Fruit fly (Drosophila melanogaster) whole organism, embryonic: ENCODE measurements around the gene CG43332.

Experiments
- Antp ChIP-seq: fragments of 200-800 bp; sonication (Bioruptor generic); optimal IDR thresholded peaks from 3 replicates; lab custom pipeline; 2016; ENCODE audit warnings: missing biosample characterization, missing genetic modification characterization
- Awh ChIP-seq: fragments of 200-800 bp; sonication (Bioruptor generic); IDR thresholded peaks from 2 replicates; pipeline ENCODE4, ENCODE4 v1.3.6; 2022; ENCODE audit warnings: missing biosample characterization, missing genetic modification characterization
- BtbVII ChIP-seq: fragments of 200-800 bp; sonication (Bioruptor generic); optimal IDR thresholded peaks from 3 replicates; lab custom pipeline; 2017; ENCODE audit warnings: missing biosample characterization, mild to moderate bottlenecking, missing genetic modification characterization
- CG10147 ChIP-seq: fragments of 200-800 bp; sonication (Bioruptor generic); optimal IDR thresholded peaks from 2 replicates; lab custom pipeline; 2019; ENCODE audit warnings: missing biosample characterization, mild to moderate bottlenecking, missing genetic modification characterization, moderate library complexity
- CG10959 ChIP-seq: fragments of 200-800 bp; sonication (Bioruptor generic); IDR thresholded peaks from 2 replicates; pipeline ENCODE4 v1.3.6; 2022; ENCODE audit warnings: missing biosample characterization, missing genetic modification characterization
- CG11504 ChIP-seq: fragments of 200-800 bp; sonication (Bioruptor generic); optimal IDR thresholded peaks from 3 replicates; lab custom pipeline; 2019; ENCODE audit warnings: missing biosample characterization, mild to moderate bottlenecking, missing genetic modification characterization, moderate library complexity
- CG11695 ChIP-seq: fragments of 200-800 bp; sonication (Bioruptor generic); IDR thresholded peaks from 3 replicates; pipeline ENCODE4 v1.3.6; 2022; ENCODE audit warnings: missing biosample characterization, missing genetic modification characterization
- CG13287 ChIP-seq: fragments of 200-800 bp; sonication (Bioruptor generic); IDR thresholded peaks from 2 replicates; pipeline ENCODE4 v1.3.6; 2022; ENCODE audit warnings: missing biosample characterization, missing genetic modification characterization; ENCODE audit not compliant: partially characterized antibody
- CG13894 ChIP-seq: fragments of 200-800 bp; sonication (Bioruptor generic); optimal IDR thresholded peaks from 3 replicates; lab custom pipeline; 2018; ENCODE audit warnings: missing biosample characterization, mild to moderate bottlenecking, missing genetic modification characterization, moderate library complexity
- CG14050 ChIP-seq: fragments of 200-800 bp; sonication (Bioruptor generic); IDR thresholded peaks from 3 replicates; pipeline ENCODE4 v1.3.6; 2022; ENCODE audit warnings: missing biosample characterization, missing genetic modification characterization
- CG1792 ChIP-seq: fragments of 200-800 bp; sonication (Bioruptor generic); optimal IDR thresholded peaks from 2 replicates; lab custom pipeline; 2016; ENCODE audit warnings: missing biosample characterization, missing genetic modification characterization
- CG2678 ChIP-seq: fragments of 200-800 bp; sonication (Bioruptor generic); optimal IDR thresholded peaks from 3 replicates; lab custom pipeline; 2019; ENCODE audit warnings: missing biosample characterization, mild to moderate bottlenecking, missing genetic modification characterization, moderate library complexity
- CG4328 ChIP-seq: fragments of 200-800 bp; sonication (Bioruptor generic); optimal IDR thresholded peaks from 3 replicates; lab custom pipeline; 2017; ENCODE audit warnings: missing biosample characterization, missing genetic modification reagents, missing genetic modification characterization
- CG4360 ChIP-seq: fragments of 200-800 bp; sonication (Bioruptor generic); IDR thresholded peaks from 2 replicates; pipeline ENCODE4 v1.3.6; 2022; ENCODE audit warnings: missing biosample characterization, missing genetic modification characterization
- CG4820 ChIP-seq: fragments of 200-800 bp; sonication (Bioruptor generic); optimal IDR thresholded peaks from 3 replicates; lab custom pipeline; 2016; ENCODE audit warnings: missing biosample characterization, missing genetic modification characterization
- CG7839 ChIP-seq: fragments of 200-800 bp; sonication (Bioruptor generic); optimal IDR thresholded peaks from 3 replicates; lab custom pipeline; 2018; ENCODE audit warnings: missing biosample characterization, mild to moderate bottlenecking, missing genetic modification characterization, moderate library complexity
- CG8924 ChIP-seq: fragments of 200-800 bp; optimal IDR thresholded peaks from 3 replicates; lab custom pipeline; 2019; ENCODE audit warnings: missing biosample characterization, mild to moderate bottlenecking, missing genetic modification characterization, moderate library complexity
- CG9797 ChIP-seq: fragments of 200-800 bp; sonication (Bioruptor generic); optimal IDR thresholded peaks from 3 replicates; lab custom pipeline; 2018; ENCODE audit warnings: missing biosample characterization, mild to moderate bottlenecking, missing genetic modification characterization
- CG9932 ChIP-seq: fragments of 200-800 bp; sonication (Bioruptor generic); IDR thresholded peaks from 2 replicates; pipeline ENCODE4 v1.3.6; 2022; ENCODE audit warnings: missing biosample characterization, missing genetic modification characterization
- Chrac-16 ChIP-seq: fragments of 200-800 bp; sonication (Bioruptor generic); optimal IDR thresholded peaks from 3 replicates; lab custom pipeline; 2016; ENCODE audit warnings: missing biosample characterization, missing genetic modification characterization
- Dbx ChIP-seq: fragments of 200-800 bp; sonication (Bioruptor generic); IDR thresholded peaks from 3 replicates; pipeline ENCODE4 v1.3.6; 2022; ENCODE audit warnings: missing biosample characterization, missing genetic modification characterization
- Dek ChIP-seq: fragments of 200-800 bp; sonication (Bioruptor generic); optimal IDR thresholded peaks from 3 replicates; lab custom pipeline; 2019; ENCODE audit warnings: missing biosample characterization, mild to moderate bottlenecking, missing genetic modification characterization, moderate library complexity
- Fer1 ChIP-seq: fragments of 200-800 bp; sonication (Bioruptor generic); optimal IDR thresholded peaks from 2 replicates; lab custom pipeline; 2017; ENCODE audit warnings: missing biosample characterization, mild to moderate bottlenecking, missing genetic modification characterization
- MBD-R2 ChIP-seq: fragments of 200-800 bp; sonication (Bioruptor generic); IDR thresholded peaks from 2 replicates; pipeline ENCODE4 v1.3.6; 2022; ENCODE audit warnings: missing biosample characterization, missing genetic modification characterization
- Ptx1 ChIP-seq: fragments of 200-800 bp; sonication (Bioruptor generic); IDR thresholded peaks from 2 replicates; pipeline ENCODE4 v1.3.6; 2022; ENCODE audit warnings: missing biosample characterization, missing genetic modification characterization
- abd-A ChIP-seq: fragments of 200-800 bp; sonication (Bioruptor generic); optimal IDR thresholded peaks from 3 replicates; lab custom pipeline; 2019; ENCODE audit warnings: missing biosample characterization, mild to moderate bottlenecking, missing genetic modification characterization, moderate library complexity
- al ChIP-seq: fragments of 200-800 bp; sonication (Bioruptor generic); IDR thresholded peaks from 2 replicates; pipeline ENCODE4 v1.3.6; 2022; ENCODE audit warnings: missing biosample characterization, missing genetic modification characterization
- ase ChIP-seq: fragments of 200-800 bp; sonication (Bioruptor generic); IDR thresholded peaks from 3 replicates; pipeline ENCODE4 v1.3.6; 2022; ENCODE audit warnings: missing biosample characterization, missing genetic modification characterization
- ato ChIP-seq: fragments of 200-800 bp; sonication (Bioruptor generic); IDR thresholded peaks from 2 replicates; pipeline ENCODE4 v1.3.6; 2022; ENCODE audit warnings: missing biosample characterization, missing genetic modification characterization; ENCODE audit not compliant: partially characterized antibody
- az2 ChIP-seq: fragments of 200-800 bp; sonication (Bioruptor generic); optimal IDR thresholded peaks from 3 replicates; lab custom pipeline; 2016; ENCODE audit warnings: missing biosample characterization, missing genetic modification characterization
- cg ChIP-seq: fragments of 200-800 bp; sonication (Bioruptor generic); optimal IDR thresholded peaks from 3 replicates; lab custom pipeline; 2019; ENCODE audit warnings: missing biosample characterization, mild to moderate bottlenecking, missing genetic modification characterization, moderate library complexity
- chif ChIP-seq, 2 experiments: fragments of 200-800 bp; sonication (Bioruptor generic); optimal IDR thresholded peaks; 3 replicates each; lab custom pipeline; 2016; ENCODE audit warnings: missing biosample characterization in 2 of 2, missing genetic modification characterization in 2 of 2
- chinmo ChIP-seq: fragments of 200-800 bp; sonication (Bioruptor generic); IDR thresholded peaks from 4 replicates; pipeline ENCODE4 v1.3.6; 2022; ENCODE audit warnings: missing biosample characterization, missing genetic modification characterization; ENCODE audit not compliant: partially characterized antibody
- fd96Cb ChIP-seq: fragments of 200-800 bp; sonication (Bioruptor generic); optimal IDR thresholded peaks from 2 replicates; lab custom pipeline; 2018; ENCODE audit warnings: missing biosample characterization, mild to moderate bottlenecking, missing genetic modification characterization, moderate library complexity
- lab ChIP-seq: fragments of 200-800 bp; sonication (Bioruptor generic); optimal IDR thresholded peaks from 3 replicates; lab custom pipeline; 2017; ENCODE audit warnings: missing biosample characterization, missing genetic modification characterization, mild to moderate bottlenecking, moderate library complexity, missing genetic modification reagents
- mam ChIP-seq: fragments of 200-800 bp; sonication (Bioruptor generic); optimal IDR thresholded peaks from 3 replicates; lab custom pipeline; 2016; ENCODE audit warnings: missing biosample characterization, missing genetic modification characterization
- pan ChIP-seq, 4 experiments: fragments of >200 bp in 3 of 4; fragments of 200-800 bp in 1 of 4; sonication (Bioruptor generic) in 1 of 4; optimal IDR thresholded peaks in 3 of 4; IDR thresholded peaks in 1 of 4; 2 replicates each; pipeline versions ENCODE4 v1.3.6 to Lab custom; 2017 to 2022; ENCODE audit warnings: missing biosample characterization in 2 of 4, missing genetic modification characterization in 2 of 4, mixed read lengths in 1 of 4
- scrt ChIP-seq: fragments of 200-800 bp; sonication (Bioruptor generic); optimal IDR thresholded peaks from 2 replicates; lab custom pipeline; 2018; ENCODE audit warnings: missing biosample characterization, mild to moderate bottlenecking, missing genetic modification characterization, moderate library complexity
- sqz ChIP-seq: fragments of 200-800 bp; sonication (Bioruptor generic); optimal IDR thresholded peaks from 3 replicates; lab custom pipeline; 2018; ENCODE audit warnings: missing biosample characterization, mild to moderate bottlenecking, missing genetic modification characterization
- ssp ChIP-seq: fragments of 200-800 bp; sonication (Bioruptor generic); IDR thresholded peaks from 2 replicates; pipeline ENCODE4 v1.3.6; 2022; ENCODE audit warnings: missing biosample characterization, missing genetic modification characterization
- tio ChIP-seq: fragments of 200-800 bp; sonication (Bioruptor generic); optimal IDR thresholded peaks from 2 replicates; lab custom pipeline; 2017; ENCODE audit warnings: missing biosample characterization, missing genetic modification characterization, inconsistent platforms
- ttk ChIP-seq: fragments of 200-800 bp; sonication (Bioruptor generic); IDR thresholded peaks from 2 replicates; pipeline ENCODE4 v2.1.2; 2022; ENCODE audit warnings: missing biosample characterization, missing genetic modification characterization
- twi ChIP-seq: fragments of 200-800 bp; optimal IDR thresholded peaks from 2 replicates; lab custom pipeline; 2019; ENCODE audit warnings: missing biosample characterization, mild to moderate bottlenecking, missing genetic modification characterization, moderate library complexity
- unpg ChIP-seq: fragments of 200-800 bp; sonication (Bioruptor generic); optimal IDR thresholded peaks from 3 replicates; lab custom pipeline; 2018; ENCODE audit warnings: missing biosample characterization, mild to moderate bottlenecking, missing genetic modification characterization, moderate library complexity
- wor ChIP-seq: fragments of 200-800 bp; sonication (Bioruptor generic); IDR thresholded peaks from 2 replicates; pipeline ENCODE4 v1.3.6; 2022; ENCODE audit warnings: missing biosample characterization, missing genetic modification characterization
- zen ChIP-seq: fragments of 200-800 bp; sonication (Bioruptor generic); optimal IDR thresholded peaks from 3 replicates; lab custom pipeline; 2018; ENCODE audit warnings: missing biosample characterization, mild to moderate bottlenecking, missing genetic modification characterization, moderate library complexity
- zfh1 ChIP-seq: fragments of 200-800 bp; sonication (Bioruptor generic); IDR thresholded peaks from 3 replicates; pipeline ENCODE4 v1.3.6; 2022; ENCODE audit warnings: missing biosample characterization, missing genetic modification characterization

Gene CG43332

dm6 chr2L:14146368-14146767 lies 16.7 kb downstream of the CG43332 start:
- TF ChIP-seq CG4360 (GFP tag; lab: Robert Waterston, UW) (0 out of 2 replicates have a peak, but pooled peaks have one; percentile 5), abd-A (peak; percentile 83), chinmo (GFP tag; lab: Robert Waterston, UW) (no peak), ase (no peak), twi (tag; lab: Kevin White, UChicago) (no peak), ato (GFP tag; lab: Robert Waterston, UW) (no peak), CG9797 (GFP tag; lab: Kevin White, UChicago) (no peak), CG1792 (GFP tag; lab: Kevin White, UChicago) (no peak), sqz (GFP tag; lab: Kevin White, UChicago) (peak; percentile 56), Dek (tag; lab: Kevin White, UChicago) (no peak), CG13894 (tag; lab: Kevin White, UChicago) (peak; percentile 60), wor (GFP tag; lab: Robert Waterston, UW) (no peak)

dm6 chr2L:14142842-14143241 lies 20.2 kb downstream of the CG43332 start:
- TF ChIP-seq Awh (no peak), cg (GFP tag; lab: Kevin White, UChicago) (no peak), CG10959 (GFP tag; lab: Robert Waterston, UW) (no peak)

- TF ChIP-seq MBD-R2, result peak; percentile 36; the same call in 1 of the 2 replicates
- TF ChIP-seq unpg (GFP tag; lab: Kevin White, UChicago), result peak; percentile 44
- TF ChIP-seq Dbx (GFP tag; lab: Robert Waterston, UW), result peak; percentile 48; the same call in 2 of the 3 replicates
- no peak for TF ChIP-seq CG4820 (GFP tag; lab: Kevin White, UChicago)
- TF ChIP-seq chif (GFP tag; optimal IDR thresholded peaks at IDR 0.05; lab: Kevin White, UChicago), result peak in 1 of 2 experiments; percentile 1
- peak; percentile 51 for TF ChIP-seq Ptx1 (GFP tag; lab: Robert Waterston, UW)
- TF ChIP-seq CG10147 (GFP tag; lab: Kevin White, UChicago), result no peak
- no peak for TF ChIP-seq pan (optimal IDR thresholded peaks at IDR 0.05; lab: Kevin White, UChicago)
- TF ChIP-seq pan (GFP tag; optimal IDR thresholded peaks at IDR 0.05 in 1 of 2, IDR thresholded peaks at IDR 0.05 in 1 of 2), result peak in 1 of 2 experiments; percentile 46
- TF ChIP-seq BtbVII, result peak; percentile 19
- no peak for TF ChIP-seq CG9797 (GFP tag; lab: Kevin White, UChicago)
- TF ChIP-seq ssp (GFP tag; lab: Robert Waterston, UW), result no peak
- TF ChIP-seq mam, result peak; percentile 40
- peak; percentile 75 for TF ChIP-seq CG2678
- TF ChIP-seq al (GFP tag; lab: Robert Waterston, UW), result 0 out of 2 replicates have a peak, but pooled peaks have one; percentile 22
- TF ChIP-seq zen (tag; lab: Kevin White, UChicago), result no peak
- TF ChIP-seq CG11504, result peak; percentile 61
- TF ChIP-seq CG7839, result peak; percentile 61
- TF ChIP-seq Fer1 (GFP tag; lab: Kevin White, UChicago), result peak; percentile 78
- TF ChIP-seq CG8924 (tag; lab: Kevin White, UChicago), result peak; percentile 41
- peak; percentile 12 for TF ChIP-seq scrt (GFP tag; lab: Kevin White, UChicago)
- peak; percentile 6 for TF ChIP-seq tio (GFP tag; lab: Kevin White, UChicago)
- TF ChIP-seq Antp (GFP tag; lab: Kevin White, UChicago), result peak; percentile 34
- peak; percentile 38; the same call in 1 of the 2 replicates for TF ChIP-seq CG9932 (GFP tag; lab: Robert Waterston, UW)
- TF ChIP-seq az2, result peak; percentile 17
- TF ChIP-seq CG11695 (GFP tag; lab: Robert Waterston, UW), result 0 out of 3 replicates have a peak, but pooled peaks have one; percentile 36
- no peak for TF ChIP-seq CG4328
- 0 out of 3 replicates have a peak, but pooled peaks have one; percentile 16 for TF ChIP-seq zfh1
- no peak for TF ChIP-seq Chrac-16 (GFP tag; lab: Kevin White, UChicago)
- TF ChIP-seq CG13287, result no peak
- peak; percentile 57 for TF ChIP-seq ttk (GFP tag; lab: Robert Waterston, UW)
- TF ChIP-seq fd96Cb (tag; lab: Kevin White, UChicago), result peak; percentile 2
- TF ChIP-seq CG14050 (GFP tag; lab: Robert Waterston, UW), result peak; percentile 9; the same call in 1 of the 3 replicates
- TF ChIP-seq lab (GFP tag; lab: Kevin White, UChicago), result peak; percentile 76
Measured at dm6 chr2L:14141238-14141637, 21.8 kb downstream of the CG43332 start.
